Worm (Caenorhabditis elegans) whole organism, young adult: ENCODE measurements around the gene Y54G2A.16.

Experiments used
- attf-3 ChIP-seq: fragments of 200-800 bp; sonication (Bioruptor generic); conservative IDR thresholded peaks from 2 replicates; pipeline ENCODE4 v1.3.6; 2022; ENCODE audit warnings: missing genetic modification reagents, missing genetic modification characterization, missing compliant biosample characterization
- lin-40 ChIP-seq: sonication (generic microtip); optimal IDR thresholded peaks from 2 replicates; lab custom pipeline; 2016; ENCODE audit warnings: missing genetic modification characterization, mild to moderate bottlenecking, missing compliant biosample characterization, missing genotype, missing genetic modification reagents
- mcd-1 ChIP-seq: fragments of 200-800 bp; sonication (Bioruptor generic); IDR thresholded peaks from 2 replicates; pipeline ENCODE4 v1.3.6; 2022; ENCODE audit warnings: missing genetic modification reagents, missing genetic modification characterization, missing compliant biosample characterization
- mel-28 ChIP-seq: sonication (generic microtip); optimal IDR thresholded peaks from 2 replicates; lab custom pipeline; 2016; ENCODE audit warnings: borderline replicate concordance, mild to moderate bottlenecking, missing genetic modification characterization, missing compliant biosample characterization
- unc-62 ChIP-seq: fragments of 150-350 bp; optimal IDR thresholded peaks from 2 replicates; lab custom pipeline; 2014; ENCODE audit warnings: missing biosample characterization, missing genetic modification reagents, missing genetic modification characterization

- no peak for TF ChIP-seq mel-28 (tag; lab: Kevin White, UChicago)
- TF ChIP-seq attf-3 (GFP tag; lab: Robert Waterston, UW) = no peak
- no peak for TF ChIP-seq unc-62 (GFP tag; lab: Kevin White, UChicago)
- TF ChIP-seq mcd-1 (GFP tag; lab: Robert Waterston, UW) = no peak
- TF ChIP-seq lin-40 (tag; lab: Kevin White, UChicago) = no peak
Measured at ce11 chrIV:2897644-2898160, 33.1 kb upstream of the Y54G2A.16 start, which contains the start of gene Y54G2A.36.
